Worm (Caenorhabditis elegans) whole organism, L4/young adult: ENCODE data around the gene eif-2Bdelta.
A peak's percentile ranks its signal among the peaks of the same experiment; 100 is the strongest.

Source experiments
- W03F9.2 ChIP-seq: fragments of 150-350 bp; optimal IDR thresholded peaks from 2 replicates; lab custom pipeline; 2014; ENCODE audit warnings: missing biosample characterization, missing genetic modification characterization
- him-1 ChIP-seq: sonication (generic microtip); optimal IDR thresholded peaks from 2 replicates; lab custom pipeline; 2016; ENCODE audit warnings: missing genotype, missing genetic modification reagents, missing genetic modification characterization, missing compliant biosample characterization

DNA sequence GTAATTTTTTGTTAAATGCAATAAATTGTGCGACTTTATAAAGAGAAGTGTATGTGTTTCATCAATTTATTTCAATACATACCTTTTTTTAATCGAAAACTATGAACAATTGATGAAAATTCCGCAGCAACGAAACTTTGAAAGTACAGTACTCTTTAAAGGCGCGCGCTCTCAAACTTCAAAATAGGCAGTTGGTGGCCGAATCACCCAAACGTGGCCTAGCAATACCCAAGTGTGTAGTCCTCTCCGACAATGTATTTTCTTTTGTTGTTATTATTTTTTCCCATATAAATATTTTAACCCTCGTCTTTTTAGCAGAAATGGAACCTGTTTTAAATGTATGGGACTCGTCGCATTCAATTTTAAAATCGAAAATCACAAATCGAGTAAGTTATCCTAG lies 22.9 kb downstream of the eif-2Bdelta start, which contains the start of gene C50F4.4:
- TF ChIP-seq him-1 (tag; lab: Kevin White, UChicago) = peak; percentile 2
- TF ChIP-seq W03F9.2 = no peak
